Fruit fly (Drosophila melanogaster): ENCODE results near the gene CG4907.

The CG4907 gene

DNA sequence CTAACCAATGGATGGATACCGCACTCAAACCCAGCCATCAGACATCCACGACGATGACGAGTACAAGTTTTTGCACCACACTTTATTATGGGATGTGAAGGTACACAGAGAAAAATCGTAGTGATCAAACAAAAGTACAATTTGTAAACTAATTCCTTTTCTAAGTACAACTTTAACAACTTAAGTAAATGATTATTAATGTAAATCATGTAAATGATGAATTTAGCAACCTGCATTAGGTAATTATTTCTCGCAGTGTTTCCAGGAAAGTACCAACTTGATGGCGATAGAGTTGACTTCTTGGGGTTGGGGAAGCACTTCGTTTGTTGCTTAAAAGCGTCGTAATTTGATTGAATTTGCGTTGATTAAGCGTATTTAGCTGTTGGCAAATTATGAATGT lies 47.4 kb downstream of the CG4907 start (continued):
- TF ChIP-seq org-1 (GFP tag; optimal IDR thresholded peaks at IDR 0.05) (peak; percentile 58), Max (GFP tag; optimal IDR thresholded peaks at IDR 0.05) (peak; percentile 23), pan (optimal IDR thresholded peaks at IDR 0.05) (no peak), pan (GFP tag; optimal IDR thresholded peaks at IDR 0.05 in 1 of 2, IDR thresholded peaks at IDR 0.05 in 1 of 2) (peak in 1 of 2 experiments; percentile 58), CG10462 (GFP tag; optimal IDR thresholded peaks at IDR 0.05) (peak; percentile 54), CG7556 (GFP tag; optimal IDR thresholded peaks at IDR 0.05) (peak; percentile 67), sob (GFP tag; IDR thresholded peaks at IDR 0.05) (peak; percentile 63), Optix (GFP tag; IDR thresholded peaks at IDR 0.05) (peak; percentile 37; the same call in 1 of the 3 replicates), fd102C (GFP tag; optimal IDR thresholded peaks at IDR 0.05) (no peak), Hmx (GFP tag; optimal IDR thresholded peaks at IDR 0.05) (no peak), insv (GFP tag; optimal IDR thresholded peaks at IDR 0.05) (no peak), CG9797 (GFP tag; optimal IDR thresholded peaks at IDR 0.05) (no peak), pho (GFP tag; optimal IDR thresholded peaks at IDR 0.05) (peak; percentile 57), gsb-n (tag; optimal IDR thresholded peaks at IDR 0.05) (peak; percentile 31), CG10209 (GFP tag; optimal IDR thresholded peaks at IDR 0.05) (peak; percentile 67), ems (GFP tag; optimal IDR thresholded peaks at IDR 0.05) (peak; percentile 22), CG14710 (tag; optimal IDR thresholded peaks at IDR 0.05) (peak; percentile 29), Xbp1 (GFP tag; optimal IDR thresholded peaks at IDR 0.05) (peak; percentile 73), CG7839 (tag; optimal IDR thresholded peaks at IDR 0.05) (peak; percentile 72), CG30403 (GFP tag; optimal IDR thresholded peaks at IDR 0.05) (peak; percentile 72), CG6683 (GFP tag; optimal IDR thresholded peaks at IDR 0.05) (no peak), CG10543 (GFP tag; optimal IDR thresholded peaks at IDR 0.05) (peak; percentile 11), CG11696 (GFP tag; IDR thresholded peaks at IDR 0.05) (0 out of 2 replicates have a peak, but pooled peaks have one; percentile 51), tna (GFP tag; IDR thresholded peaks at IDR 0.05; ENCODE audit: partially characterized antibody) (no peak), tll (GFP tag; optimal IDR thresholded peaks at IDR 0.05) (no peak), Fer1 (GFP tag; optimal IDR thresholded peaks at IDR 0.05) (peak; percentile 77), Mad (GFP tag; optimal IDR thresholded peaks at IDR 0.05) (peak; percentile 20), Ptx1 (GFP tag; IDR thresholded peaks at IDR 0.05) (peak; percentile 62; the same call in 1 of the 2 replicates), CG31224 (GFP tag; IDR thresholded peaks at IDR 0.05) (peak; percentile 40; the same call in 1 of the 2 replicates), CG3163 (GFP tag; optimal IDR thresholded peaks at IDR 0.05) (no peak), CG13775 (GFP tag; optimal IDR thresholded peaks at IDR 0.05) (peak; percentile 53), CG34422 (GFP tag; IDR thresholded peaks at IDR 0.05) (peak; percentile 57; the same call in 2 of the 3 replicates), CG12942 (GFP tag; optimal IDR thresholded peaks at IDR 0.05) (peak; percentile 45), mld (GFP tag; IDR thresholded peaks at IDR 0.05; ENCODE audit: partially characterized antibody) (no peak), E2f2 (GFP tag; IDR thresholded peaks at IDR 0.05) (peak; percentile 49), CG9727 (GFP tag; optimal IDR thresholded peaks at IDR 0.05) (peak; percentile 55), CG8924 (tag; optimal IDR thresholded peaks at IDR 0.05) (peak; percentile 63), CG15601 (tag; optimal IDR thresholded peaks at IDR 0.05) (peak; percentile 21), mam (GFP tag; optimal IDR thresholded peaks at IDR 0.05) (peak; percentile 33), schlank (tag; optimal IDR thresholded peaks at IDR 0.05) (peak; percentile 15), ap (GFP tag; IDR thresholded peaks at IDR 0.05) (peak; percentile 77), CG18599 (GFP tag; optimal IDR thresholded peaks at IDR 0.05) (peak; percentile 85), CG8281 (tag; optimal IDR thresholded peaks at IDR 0.05) (no peak), CG9932 (GFP tag; IDR thresholded peaks at IDR 0.05) (peak; percentile 80), CG2712 (tag; optimal IDR thresholded peaks at IDR 0.05) (peak; percentile 60), tgo (GFP tag; IDR thresholded peaks at IDR 0.05) (peak; percentile 55), pzg (GFP tag; optimal IDR thresholded peaks at IDR 0.05) (no peak), Elba2 (GFP tag; optimal IDR thresholded peaks at IDR 0.05) (no peak), H2.0 (GFP tag; IDR thresholded peaks at IDR 0.05) (peak; percentile 83), CG12744 (GFP tag; optimal IDR thresholded peaks at IDR 0.05) (peak; percentile 2)

Data from whole organism, embryonic.